Worm (Caenorhabditis elegans) whole organism, L2 larva: ENCODE measurements around the gene F59B10.6.
A peak's percentile ranks its signal among the peaks of the same experiment; 100 is the strongest.

ENCODE experiments used
- C34F6.9 ChIP-seq: fragments of 150-350 bp; optimal IDR thresholded peaks from 2 replicates; lab custom pipeline; 2014; ENCODE audit warnings: missing biosample characterization, missing genetic modification characterization
- F13H6.1 ChIP-seq: sonication (generic microtip); optimal IDR thresholded peaks from 2 replicates; lab custom pipeline; 2016; ENCODE audit warnings: missing genetic modification characterization, missing compliant biosample characterization
- R02D3.7 ChIP-seq: fragments of 150-350 bp; optimal IDR thresholded peaks from 2 replicates; lab custom pipeline; 2014; ENCODE audit warnings: missing biosample characterization, missing genetic modification characterization
- Y55F3AM.14 ChIP-seq: fragments of 200-800 bp; sonication (Bioruptor generic); optimal IDR thresholded peaks from 2 replicates; lab custom pipeline; 2018; ENCODE audit warnings: mild to moderate bottlenecking, missing genetic modification characterization, missing compliant biosample characterization
- ZK546.5 ChIP-seq: sonication (generic microtip); optimal IDR thresholded peaks from 2 replicates; lab custom pipeline; 2017; ENCODE audit warnings: missing biosample characterization, missing genetic modification characterization
- alr-1 ChIP-seq: fragments of 150-350 bp; optimal IDR thresholded peaks from 2 replicates; lab custom pipeline; 2014; ENCODE audit warnings: missing biosample characterization, missing genetic modification characterization
- aly-2 ChIP-seq: fragments of 150-350 bp; optimal IDR thresholded peaks from 2 replicates; lab custom pipeline; 2014; ENCODE audit warnings: missing biosample characterization, missing genetic modification characterization
- ama-1 ChIP-seq: fragments of 150-350 bp; optimal IDR thresholded peaks from 2 replicates; lab custom pipeline; 2018; ENCODE audit warnings: inconsistent platforms
- blmp-1 ChIP-seq: sonication (generic microtip); optimal IDR thresholded peaks from 2 replicates; lab custom pipeline; 2017; ENCODE audit warnings: missing genetic modification characterization, mild to moderate bottlenecking, missing compliant biosample characterization, antibody characterized with exemption, moderate library complexity; ENCODE audit not compliant: insufficient read depth
- ceh-16 ChIP-seq: fragments of 150-350 bp; optimal IDR thresholded peaks from 2 replicates; lab custom pipeline; 2014; ENCODE audit warnings: missing biosample characterization, missing genetic modification characterization
- ceh-82 ChIP-seq: fragments of 150-350 bp; optimal IDR thresholded peaks from 2 replicates; lab custom pipeline; 2014; ENCODE audit warnings: missing biosample characterization, missing genetic modification characterization
- dmd-4 ChIP-seq: sonication (generic microtip); optimal IDR thresholded peaks from 2 replicates; lab custom pipeline; 2017; ENCODE audit warnings: missing biosample characterization, missing genetic modification characterization
- egl-27 ChIP-seq: sonication (generic microtip); optimal IDR thresholded peaks from 3 replicates; lab custom pipeline; 2017; ENCODE audit warnings: missing biosample characterization, missing genetic modification reagents, missing genetic modification characterization
- elt-3 ChIP-seq: sonication (generic microtip); optimal IDR thresholded peaks from 2 replicates; lab custom pipeline; 2017; ENCODE audit warnings: missing biosample characterization, missing genetic modification characterization
- fos-1 ChIP-seq: fragments of 150-350 bp; optimal IDR thresholded peaks from 2 replicates; lab custom pipeline; 2014; ENCODE audit warnings: missing biosample characterization, missing genetic modification characterization
- gmeb-1 ChIP-seq: fragments of 150-350 bp; optimal IDR thresholded peaks from 2 replicates; lab custom pipeline; 2014; ENCODE audit warnings: missing biosample characterization, missing genetic modification characterization
- lin-11 ChIP-seq: fragments of 150-350 bp; sonication (generic microtip); optimal IDR thresholded peaks from 2 replicates; lab custom pipeline; 2014; ENCODE audit warnings: missing biosample characterization, missing genetic modification characterization, inconsistent platforms, mixed read lengths
- lin-13 ChIP-seq: fragments of 150-350 bp; optimal IDR thresholded peaks from 2 replicates; lab custom pipeline; 2014; ENCODE audit warnings: missing biosample characterization, missing genetic modification reagents, missing genetic modification characterization
- lsy-2 ChIP-seq, 2 experiments: fragments of 150-350 bp in 1 of 2; sonication (generic microtip) in 1 of 2; optimal IDR thresholded peaks; 2 replicates each; lab custom pipeline; 2014 to 2017; ENCODE audit warnings: missing biosample characterization in 2 of 2, missing genetic modification characterization in 2 of 2
- mab-5 ChIP-seq: fragments of 150-350 bp; optimal IDR thresholded peaks from 2 replicates; lab custom pipeline; 2014; ENCODE audit warnings: missing biosample characterization, missing genetic modification characterization
- mbf-1 ChIP-seq: sonication (generic microtip); optimal IDR thresholded peaks from 2 replicates; lab custom pipeline; 2017; ENCODE audit warnings: missing biosample characterization, missing genetic modification characterization
- nhr-11 ChIP-seq: fragments of 150-350 bp; optimal IDR thresholded peaks from 2 replicates; lab custom pipeline; 2014; ENCODE audit warnings: missing biosample characterization, missing genetic modification characterization
- nhr-12 ChIP-seq: fragments of 150-350 bp; optimal IDR thresholded peaks from 2 replicates; lab custom pipeline; 2014; ENCODE audit warnings: missing biosample characterization, missing genetic modification characterization
- nhr-21 ChIP-seq: fragments of 150-350 bp; optimal IDR thresholded peaks from 2 replicates; lab custom pipeline; 2014; ENCODE audit warnings: missing biosample characterization, missing genetic modification characterization
- nhr-23 ChIP-seq: fragments of 150-350 bp; optimal IDR thresholded peaks from 2 replicates; lab custom pipeline; 2014; ENCODE audit warnings: missing biosample characterization, missing genetic modification reagents, missing genetic modification characterization
- nhr-237 ChIP-seq: fragments of 150-350 bp; optimal IDR thresholded peaks from 2 replicates; lab custom pipeline; 2014; ENCODE audit warnings: missing biosample characterization, missing genetic modification characterization
- nhr-25 ChIP-seq: fragments of 150-350 bp; sonication (generic microtip); optimal IDR thresholded peaks from 3 replicates; lab custom pipeline; 2014; ENCODE audit warnings: missing biosample characterization, missing genetic modification characterization
- nhr-77 ChIP-seq: fragments of 150-350 bp; optimal IDR thresholded peaks from 2 replicates; lab custom pipeline; 2014; ENCODE audit warnings: missing biosample characterization, missing genetic modification characterization
- sem-4 ChIP-seq: fragments of 150-350 bp; optimal IDR thresholded peaks from 2 replicates; lab custom pipeline; 2014; ENCODE audit warnings: missing biosample characterization, missing genetic modification reagents, missing genetic modification characterization
- skn-1 ChIP-seq: sonication (generic microtip); optimal IDR thresholded peaks from 2 replicates; lab custom pipeline; 2017; ENCODE audit warnings: missing biosample characterization, missing genetic modification characterization
- sma-3 ChIP-seq: sonication (generic microtip); optimal IDR thresholded peaks from 2 replicates; lab custom pipeline; 2016; ENCODE audit warnings: missing genetic modification reagents, missing genetic modification characterization, missing compliant biosample characterization
- sma-9 ChIP-seq, 2 experiments: fragments of 150-350 bp in 1 of 2; sonication (generic microtip) in 1 of 2; optimal IDR thresholded peaks; 2 replicates each; lab custom pipeline; 2014 to 2016; ENCODE audit warnings: missing genetic modification characterization in 2 of 2, mild to moderate bottlenecking in 1 of 2, missing biosample characterization in 1 of 2, missing compliant biosample characterization in 1 of 2, missing genetic modification reagents in 1 of 2, moderate library complexity in 1 of 2
- unc-39 ChIP-seq: fragments of 150-350 bp; optimal IDR thresholded peaks from 2 replicates; lab custom pipeline; 2014; ENCODE audit warnings: missing biosample characterization, missing genetic modification characterization
- unc-55 ChIP-seq: fragments of 150-350 bp; sonication (generic microtip); optimal IDR thresholded peaks from 3 replicates; lab custom pipeline; 2014; ENCODE audit warnings: missing biosample characterization, missing genetic modification reagents, missing genetic modification characterization
- unc-62 ChIP-seq: fragments of 150-350 bp; optimal IDR thresholded peaks from 2 replicates; lab custom pipeline; 2014; ENCODE audit warnings: missing biosample characterization, missing genetic modification reagents, missing genetic modification characterization
- zag-1 ChIP-seq: fragments of 150-350 bp; optimal IDR thresholded peaks from 2 replicates; lab custom pipeline; 2014; ENCODE audit warnings: missing biosample characterization, missing genetic modification characterization
- ztf-1 ChIP-seq: fragments of 200-800 bp; sonication (Bioruptor generic); conservative IDR thresholded peaks from 2 replicates; pipeline ENCODE4 v1.3.6; 2022; ENCODE audit warnings: missing genetic modification characterization, missing compliant biosample characterization
- ztf-11 ChIP-seq: sonication (generic microtip); optimal IDR thresholded peaks from 2 replicates; lab custom pipeline; 2017; ENCODE audit warnings: missing biosample characterization, missing genetic modification characterization
- ztf-4 ChIP-seq: fragments of 150-350 bp; optimal IDR thresholded peaks from 2 replicates; lab custom pipeline; 2014; ENCODE audit warnings: missing biosample characterization, missing genetic modification characterization

F59B10.6 gene

ce11 chrII:10537988-10538387 is 13.7 kb upstream of the F59B10.6 start (continued):
- TF ChIP-seq ceh-16: no peak
- TF ChIP-seq unc-62 (GFP tag; lab: Kevin White, UChicago): no peak
- TF ChIP-seq lin-13: peak; percentile 13
- no peak for TF ChIP-seq ztf-1
- no peak for TF ChIP-seq dmd-4 (tag; lab: Kevin White, UChicago)
- no peak for TF ChIP-seq nhr-237 (tag; lab: Kevin White, UChicago)
- TF ChIP-seq sem-4 (tag; lab: Kevin White, UChicago): no peak
- peak; percentile 73 for TF ChIP-seq sma-3 (GFP tag; lab: Kevin White, UChicago)
- TF ChIP-seq nhr-11 (tag; lab: Kevin White, UChicago): no peak
- TF ChIP-seq alr-1 (tag; lab: Kevin White, UChicago): no peak
- TF ChIP-seq skn-1 (tag; lab: Kevin White, UChicago): no peak

DNA sequence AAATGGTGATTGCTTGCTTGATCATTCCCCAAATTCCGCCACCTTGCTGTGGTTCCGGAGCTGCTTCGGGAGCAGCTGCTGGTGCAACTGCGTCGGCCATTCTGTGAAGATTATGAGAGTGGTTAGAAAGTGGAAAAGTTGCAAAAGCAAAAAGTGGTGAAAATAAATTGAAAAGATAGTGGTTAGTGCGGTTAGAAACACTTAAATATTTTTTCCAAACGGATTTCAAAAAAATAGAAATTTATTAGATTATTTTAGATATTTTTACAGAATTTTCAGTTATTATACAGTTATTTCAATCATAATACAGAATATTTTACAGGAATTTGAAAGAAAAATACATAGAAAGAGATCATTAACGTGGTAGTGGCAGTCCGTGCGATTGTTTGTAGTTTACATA is 13.3 kb upstream of the F59B10.6 start, which contains the start of gene R166.2:
Gene R166.2 (minus strand): TSS at position 101 of the 400 bp plus-strand sequence.
- TF ChIP-seq nhr-12 (tag; lab: Kevin White, UChicago) (no peak), elt-3 (tag; lab: Kevin White, UChicago) (no peak), egl-27 (tag; lab: Kevin White, UChicago) (no peak), mbf-1 (no peak), nhr-11 (tag; lab: Kevin White, UChicago) (no peak), aly-2 (tag; lab: Kevin White, UChicago) (no peak), R02D3.7 (tag; lab: Kevin White, UChicago) (no peak), mab-5 (tag; lab: Kevin White, UChicago) (no peak), ztf-1 (no peak), Y55F3AM.14 (no peak), ztf-11 (tag; lab: Kevin White, UChicago) (no peak), ama-1 (no peak), fos-1 (no peak), ceh-82 (tag; lab: Kevin White, UChicago) (no peak)

DNA sequence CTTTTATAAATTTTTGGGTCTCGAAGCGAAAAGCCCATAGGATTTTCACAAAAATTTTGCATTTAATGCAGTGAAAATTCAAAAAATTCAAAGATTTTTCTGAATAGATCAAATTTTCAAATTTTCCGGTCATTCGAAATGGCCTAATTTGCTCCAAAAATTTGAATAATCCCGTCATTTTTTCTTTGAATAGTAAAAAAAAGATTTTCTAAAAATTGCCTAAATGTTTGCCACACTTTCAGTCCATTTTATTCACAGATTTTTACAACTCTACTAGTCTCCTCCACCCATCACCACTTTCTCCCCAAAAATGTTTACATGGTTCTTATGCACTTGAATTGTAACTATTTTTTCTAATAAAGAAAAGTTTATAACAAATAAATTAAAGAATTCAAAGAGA is 9.7 kb upstream of the F59B10.6 start:
- TF ChIP-seq nhr-77 (tag; lab: Kevin White, UChicago) (no peak), ztf-1 (no peak), ZK546.5 (tag; lab: Kevin White, UChicago) (no peak)

ce11 chrII:10531604-10532003 is 7.3 kb upstream of the F59B10.6 start:
- no peak for TF ChIP-seq aly-2 (tag; lab: Kevin White, UChicago)
- TF ChIP-seq mab-5 (tag; lab: Kevin White, UChicago): no peak
- no peak for TF ChIP-seq ztf-4 (tag; lab: Kevin White, UChicago)
- TF ChIP-seq F13H6.1 (tag; lab: Kevin White, UChicago): no peak
- no peak for TF ChIP-seq C34F6.9 (tag; lab: Kevin White, UChicago)
- no peak for TF ChIP-seq zag-1 (tag; lab: Kevin White, UChicago)
- TF ChIP-seq sma-9 (GFP tag; optimal IDR thresholded peaks at IDR 0.05; lab: Kevin White, UChicago): no peak
- TF ChIP-seq sma-9 (tag; optimal IDR thresholded peaks at IDR 0.05; lab: Kevin White, UChicago): no peak
- TF ChIP-seq lin-11 (tag; lab: Kevin White, UChicago): no peak
- TF ChIP-seq nhr-25 (tag; lab: Kevin White, UChicago): no peak
- TF ChIP-seq unc-39 (tag; lab: Kevin White, UChicago): no peak
- TF ChIP-seq lsy-2 (tag; optimal IDR thresholded peaks at IDR 0.05; lab: Kevin White, UChicago): no peak
- no peak for TF ChIP-seq nhr-77 (tag; lab: Kevin White, UChicago)
- no peak for TF ChIP-seq ztf-1
- TF ChIP-seq sem-4 (tag; lab: Kevin White, UChicago): no peak
- TF ChIP-seq mbf-1: no peak
- TF ChIP-seq skn-1 (tag; lab: Kevin White, UChicago): no peak
- TF ChIP-seq nhr-23 (tag; lab: Kevin White, UChicago): no peak
- no peak for TF ChIP-seq ztf-11 (tag; lab: Kevin White, UChicago)
- no peak for TF ChIP-seq nhr-21 (tag; lab: Kevin White, UChicago)

ce11 chrII:10530907-10531306 is 6.6 kb upstream of the F59B10.6 start:
- no peak for TF ChIP-seq aly-2 (tag; lab: Kevin White, UChicago)
- TF ChIP-seq ztf-4 (tag; lab: Kevin White, UChicago): no peak
- TF ChIP-seq lin-11 (tag; lab: Kevin White, UChicago): no peak
- TF ChIP-seq gmeb-1: no peak
- TF ChIP-seq egl-27 (tag; lab: Kevin White, UChicago): no peak
- no peak for TF ChIP-seq unc-55 (GFP tag; lab: Kevin White, UChicago)
- no peak for TF ChIP-seq F13H6.1 (tag; lab: Kevin White, UChicago)
- TF ChIP-seq unc-62 (GFP tag; lab: Kevin White, UChicago): no peak
- no peak for TF ChIP-seq blmp-1
- no peak for TF ChIP-seq sma-9 (GFP tag; optimal IDR thresholded peaks at IDR 0.05; lab: Kevin White, UChicago)
- no peak for TF ChIP-seq sma-9 (tag; optimal IDR thresholded peaks at IDR 0.05; lab: Kevin White, UChicago)
- no peak for TF ChIP-seq ZK546.5 (tag; lab: Kevin White, UChicago)
- TF ChIP-seq zag-1 (tag; lab: Kevin White, UChicago): no peak
- TF ChIP-seq elt-3 (tag; lab: Kevin White, UChicago): no peak
